Worm (Caenorhabditis elegans) whole organism, L2 larva: ENCODE data around the gene W06H8.6.

Experiments
- C34F6.9 ChIP-seq: fragments of 150-350 bp; optimal IDR thresholded peaks from 2 replicates; lab custom pipeline; 2014; ENCODE audit warnings: missing biosample characterization, missing genetic modification characterization
- F13H6.1 ChIP-seq: sonication (generic microtip); optimal IDR thresholded peaks from 2 replicates; lab custom pipeline; 2016; ENCODE audit warnings: missing genetic modification characterization, missing compliant biosample characterization
- Y55F3AM.14 ChIP-seq: fragments of 200-800 bp; sonication (Bioruptor generic); optimal IDR thresholded peaks from 2 replicates; lab custom pipeline; 2018; ENCODE audit warnings: mild to moderate bottlenecking, missing genetic modification characterization, missing compliant biosample characterization
- ZK546.5 ChIP-seq: sonication (generic microtip); optimal IDR thresholded peaks from 2 replicates; lab custom pipeline; 2017; ENCODE audit warnings: missing biosample characterization, missing genetic modification characterization
- alr-1 ChIP-seq: fragments of 150-350 bp; optimal IDR thresholded peaks from 2 replicates; lab custom pipeline; 2014; ENCODE audit warnings: missing biosample characterization, missing genetic modification characterization
- aly-2 ChIP-seq: fragments of 150-350 bp; optimal IDR thresholded peaks from 2 replicates; lab custom pipeline; 2014; ENCODE audit warnings: missing biosample characterization, missing genetic modification characterization
- blmp-1 ChIP-seq: sonication (generic microtip); optimal IDR thresholded peaks from 2 replicates; lab custom pipeline; 2017; ENCODE audit warnings: missing genetic modification characterization, mild to moderate bottlenecking, missing compliant biosample characterization, antibody characterized with exemption, moderate library complexity; ENCODE audit not compliant: insufficient read depth
- ceh-16 ChIP-seq: fragments of 150-350 bp; optimal IDR thresholded peaks from 2 replicates; lab custom pipeline; 2014; ENCODE audit warnings: missing biosample characterization, missing genetic modification characterization
- crh-2 ChIP-seq: sonication (generic microtip); optimal IDR thresholded peaks from 2 replicates; lab custom pipeline; 2017; ENCODE audit warnings: missing biosample characterization, missing genetic modification characterization
- egl-27 ChIP-seq: sonication (generic microtip); optimal IDR thresholded peaks from 3 replicates; lab custom pipeline; 2017; ENCODE audit warnings: missing biosample characterization, missing genetic modification reagents, missing genetic modification characterization
- elt-1 ChIP-seq: fragments of 150-350 bp; optimal IDR thresholded peaks from 2 replicates; lab custom pipeline; 2014; ENCODE audit warnings: missing biosample characterization, missing genetic modification characterization
- elt-3 ChIP-seq: sonication (generic microtip); optimal IDR thresholded peaks from 2 replicates; lab custom pipeline; 2017; ENCODE audit warnings: missing biosample characterization, missing genetic modification characterization
- fos-1 ChIP-seq: fragments of 150-350 bp; optimal IDR thresholded peaks from 2 replicates; lab custom pipeline; 2014; ENCODE audit warnings: missing biosample characterization, missing genetic modification characterization
- gmeb-1 ChIP-seq: fragments of 150-350 bp; optimal IDR thresholded peaks from 2 replicates; lab custom pipeline; 2014; ENCODE audit warnings: missing biosample characterization, missing genetic modification characterization
- lin-11 ChIP-seq: fragments of 150-350 bp; sonication (generic microtip); optimal IDR thresholded peaks from 2 replicates; lab custom pipeline; 2014; ENCODE audit warnings: missing biosample characterization, missing genetic modification characterization, inconsistent platforms, mixed read lengths
- lin-13 ChIP-seq: fragments of 150-350 bp; optimal IDR thresholded peaks from 2 replicates; lab custom pipeline; 2014; ENCODE audit warnings: missing biosample characterization, missing genetic modification reagents, missing genetic modification characterization
- lin-39 ChIP-seq: fragments of 150-350 bp; optimal IDR thresholded peaks from 2 replicates; lab custom pipeline; 2014; ENCODE audit warnings: missing biosample characterization, missing genetic modification reagents, missing genetic modification characterization
- lsy-2 ChIP-seq, 2 experiments: fragments of 150-350 bp in 1 of 2; sonication (generic microtip) in 1 of 2; optimal IDR thresholded peaks; 2 replicates each; lab custom pipeline; 2014 to 2017; ENCODE audit warnings: missing biosample characterization in 2 of 2, missing genetic modification characterization in 2 of 2
- mab-5 ChIP-seq: fragments of 150-350 bp; optimal IDR thresholded peaks from 2 replicates; lab custom pipeline; 2014; ENCODE audit warnings: missing biosample characterization, missing genetic modification characterization
- mdl-1 ChIP-seq, 2 experiments: fragments of 150-350 bp in 1 of 2; sonication (generic microtip) in 1 of 2; optimal IDR thresholded peaks; 2 replicates each; lab custom pipeline; 2017; ENCODE audit warnings: missing biosample characterization in 2 of 2, missing genetic modification characterization in 2 of 2
- nhr-11 ChIP-seq: fragments of 150-350 bp; optimal IDR thresholded peaks from 2 replicates; lab custom pipeline; 2014; ENCODE audit warnings: missing biosample characterization, missing genetic modification characterization
- nhr-129 ChIP-seq: fragments of 150-350 bp; optimal IDR thresholded peaks from 2 replicates; lab custom pipeline; 2014; ENCODE audit warnings: missing biosample characterization, missing genetic modification characterization
- nhr-21 ChIP-seq: fragments of 150-350 bp; optimal IDR thresholded peaks from 2 replicates; lab custom pipeline; 2014; ENCODE audit warnings: missing biosample characterization, missing genetic modification characterization
- nhr-23 ChIP-seq: fragments of 150-350 bp; optimal IDR thresholded peaks from 2 replicates; lab custom pipeline; 2014; ENCODE audit warnings: missing biosample characterization, missing genetic modification reagents, missing genetic modification characterization
- nhr-25 ChIP-seq: fragments of 150-350 bp; sonication (generic microtip); optimal IDR thresholded peaks from 3 replicates; lab custom pipeline; 2014; ENCODE audit warnings: missing biosample characterization, missing genetic modification characterization
- nhr-6 ChIP-seq: fragments of 150-350 bp; optimal IDR thresholded peaks from 2 replicates; lab custom pipeline; 2014; ENCODE audit warnings: missing biosample characterization, missing genetic modification characterization
- peb-1 ChIP-seq: fragments of 150-350 bp; optimal IDR thresholded peaks from 2 replicates; lab custom pipeline; 2014; ENCODE audit warnings: missing biosample characterization, missing genetic modification characterization
- sem-4 ChIP-seq: fragments of 150-350 bp; optimal IDR thresholded peaks from 2 replicates; lab custom pipeline; 2014; ENCODE audit warnings: missing biosample characterization, missing genetic modification reagents, missing genetic modification characterization
- sma-3 ChIP-seq: sonication (generic microtip); optimal IDR thresholded peaks from 2 replicates; lab custom pipeline; 2016; ENCODE audit warnings: missing genetic modification reagents, missing genetic modification characterization, missing compliant biosample characterization
- sma-9 ChIP-seq, 2 experiments: fragments of 150-350 bp in 1 of 2; sonication (generic microtip) in 1 of 2; optimal IDR thresholded peaks; 2 replicates each; lab custom pipeline; 2014 to 2016; ENCODE audit warnings: missing genetic modification characterization in 2 of 2, mild to moderate bottlenecking in 1 of 2, missing biosample characterization in 1 of 2, missing compliant biosample characterization in 1 of 2, missing genetic modification reagents in 1 of 2, moderate library complexity in 1 of 2
- snpc-4 ChIP-seq: fragments of 150-350 bp; optimal IDR thresholded peaks from 2 replicates; lab custom pipeline; 2014; ENCODE audit warnings: missing biosample characterization, missing genetic modification characterization
- unc-39 ChIP-seq: fragments of 150-350 bp; optimal IDR thresholded peaks from 2 replicates; lab custom pipeline; 2014; ENCODE audit warnings: missing biosample characterization, missing genetic modification characterization
- zag-1 ChIP-seq: fragments of 150-350 bp; optimal IDR thresholded peaks from 2 replicates; lab custom pipeline; 2014; ENCODE audit warnings: missing biosample characterization, missing genetic modification characterization
- ztf-1 ChIP-seq: fragments of 200-800 bp; sonication (Bioruptor generic); conservative IDR thresholded peaks from 2 replicates; pipeline ENCODE4 v1.3.6; 2022; ENCODE audit warnings: missing genetic modification characterization, missing compliant biosample characterization
- ztf-11 ChIP-seq: sonication (generic microtip); optimal IDR thresholded peaks from 2 replicates; lab custom pipeline; 2017; ENCODE audit warnings: missing biosample characterization, missing genetic modification characterization
- ztf-4 ChIP-seq: fragments of 150-350 bp; optimal IDR thresholded peaks from 2 replicates; lab custom pipeline; 2014; ENCODE audit warnings: missing biosample characterization, missing genetic modification characterization

The W06H8.6 gene

ce11 chrV:6246454-6246981, 19.7 kb upstream of the W06H8.6 start, which contains the start of gene dmd-7 (continued):
- TF ChIP-seq nhr-21 (tag; lab: Kevin White, UChicago) (peak; percentile 97), ztf-1 (GFP tag; lab: Robert Waterston, UW) (no peak), lsy-2 (tag; optimal IDR thresholded peaks at IDR 0.05; lab: Kevin White, UChicago) (peak; percentile 50 to 82), blmp-1 (tag; lab: Kevin White, UChicago) (peak; percentile 90)

ce11 chrV:6244631-6245030, 17.8 kb upstream of the W06H8.6 start:
- TF ChIP-seq elt-3 (tag; lab: Kevin White, UChicago) (no peak), nhr-21 (tag; lab: Kevin White, UChicago) (peak; percentile 53), nhr-23 (no peak), fos-1 (tag; lab: Kevin White, UChicago) (no peak), mdl-1 (tag; optimal IDR thresholded peaks at IDR 0.05; lab: Kevin White, UChicago) (no peak), sem-4 (no peak), lin-11 (tag; lab: Kevin White, UChicago) (peak; percentile 70), alr-1 (peak; percentile 43), ztf-11 (tag; lab: Kevin White, UChicago) (no peak), gmeb-1 (tag; lab: Kevin White, UChicago) (no peak), nhr-11 (no peak), unc-39 (tag; lab: Kevin White, UChicago) (no peak), F13H6.1 (tag; lab: Kevin White, UChicago) (no peak), C34F6.9 (tag; lab: Kevin White, UChicago) (peak; percentile 36), zag-1 (tag; lab: Kevin White, UChicago) (no peak), lsy-2 (tag; optimal IDR thresholded peaks at IDR 0.05; lab: Kevin White, UChicago) (peak in 1 of 2 experiments; percentile 19), lin-39 (tag; lab: Kevin White, UChicago) (no peak), nhr-129 (tag; lab: Kevin White, UChicago) (peak; percentile 23), peb-1 (tag; lab: Kevin White, UChicago) (no peak)

ce11 chrV:6243260-6243659, 16.4 kb upstream of the W06H8.6 start:
- TF ChIP-seq blmp-1 (tag; lab: Kevin White, UChicago) (peak; percentile 54), crh-2 (peak; percentile 24), fos-1 (tag; lab: Kevin White, UChicago) (peak; percentile 64), lin-39 (tag; lab: Kevin White, UChicago) (no peak), nhr-21 (tag; lab: Kevin White, UChicago) (peak; percentile 39), sma-9 (GFP tag; optimal IDR thresholded peaks at IDR 0.05; lab: Kevin White, UChicago) (peak; percentile 93), sma-9 (tag; optimal IDR thresholded peaks at IDR 0.05; lab: Kevin White, UChicago) (no peak), egl-27 (tag; lab: Kevin White, UChicago) (peak; percentile 1), zag-1 (tag; lab: Kevin White, UChicago) (no peak), gmeb-1 (tag; lab: Kevin White, UChicago) (peak; percentile 13)

- peak; percentile 16 for TF ChIP-seq egl-27 (tag; lab: Kevin White, UChicago)
- no peak for TF ChIP-seq elt-1 (tag; lab: Kevin White, UChicago)
- peak; percentile 86 for TF ChIP-seq F13H6.1 (tag; lab: Kevin White, UChicago)
- no peak for TF ChIP-seq zag-1 (tag; lab: Kevin White, UChicago)
- TF ChIP-seq Y55F3AM.14 (GFP tag; lab: Kevin White, UChicago), result no peak
- no peak for TF ChIP-seq nhr-21 (tag; lab: Kevin White, UChicago)
- TF ChIP-seq nhr-25, result peak; percentile 76
- peak in 1 of 2 experiments; percentile 28 for TF ChIP-seq mdl-1 (tag; optimal IDR thresholded peaks at IDR 0.05; lab: Kevin White, UChicago)
- TF ChIP-seq crh-2, result no peak
- TF ChIP-seq nhr-11, result no peak
- TF ChIP-seq unc-39 (tag; lab: Kevin White, UChicago), result no peak
- TF ChIP-seq mab-5 (tag; lab: Kevin White, UChicago), result no peak
- TF ChIP-seq blmp-1 (tag; lab: Kevin White, UChicago), result peak; percentile 10
- no peak for TF ChIP-seq ZK546.5 (tag; lab: Kevin White, UChicago)
- TF ChIP-seq sma-9 (GFP tag; optimal IDR thresholded peaks at IDR 0.05; lab: Kevin White, UChicago), result peak; percentile 95
- no peak for TF ChIP-seq sma-9 (tag; optimal IDR thresholded peaks at IDR 0.05; lab: Kevin White, UChicago)
- no peak for TF ChIP-seq ztf-1 (GFP tag; lab: Robert Waterston, UW)
- TF ChIP-seq nhr-6 (tag; lab: Kevin White, UChicago), result peak; percentile 15
- no peak for TF ChIP-seq aly-2 (tag; lab: Kevin White, UChicago)
- TF ChIP-seq C34F6.9 (tag; lab: Kevin White, UChicago), result no peak
- peak; percentile 18 for TF ChIP-seq sma-3
- peak in 1 of 2 experiments; percentile 9 for TF ChIP-seq lsy-2 (tag; optimal IDR thresholded peaks at IDR 0.05; lab: Kevin White, UChicago)
- peak; percentile 82 for TF ChIP-seq nhr-129 (tag; lab: Kevin White, UChicago)
- no peak for TF ChIP-seq snpc-4 (tag; lab: Kevin White, UChicago)
- no peak for TF ChIP-seq nhr-23
- no peak for TF ChIP-seq ztf-4 (tag; lab: Kevin White, UChicago)
- no peak for TF ChIP-seq lin-13 (GFP tag; lab: Kevin White, UChicago)
- TF ChIP-seq sem-4, result peak; percentile 9
- no peak for TF ChIP-seq ceh-16
Measured at ce11 chrV:6240735-6241134, 13.9 kb upstream of the W06H8.6 start.
